Worm (Caenorhabditis elegans): ENCODE measurements around the gene vglu-2.

Gene vglu-2

DNA sequence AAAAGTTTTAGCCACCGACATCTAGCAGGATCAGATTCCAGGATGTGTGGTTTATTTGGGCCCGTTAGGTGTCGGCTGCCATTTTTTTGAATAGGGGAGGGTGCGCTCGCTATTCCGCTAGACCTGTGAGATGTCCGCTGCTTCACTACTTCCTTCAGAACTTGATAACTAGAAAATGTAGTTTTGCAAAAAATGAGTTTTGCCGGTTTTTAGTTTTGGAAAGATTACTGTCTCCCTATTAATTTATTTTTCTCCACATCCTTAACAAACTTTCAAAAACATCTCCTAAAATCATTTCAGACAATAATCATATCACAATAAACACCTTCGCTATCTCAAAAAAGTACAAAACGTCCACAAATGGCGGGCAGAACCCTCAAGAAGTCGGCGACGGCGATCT lies at the start of gene vglu-2:
Gene vglu-2, plus strand, starts transcription at position 301 of the 400 bp plus-strand sequence.
- TF ChIP-seq ztf-23 (GFP tag; IDR thresholded peaks at IDR 0.05), result no peak
- no peak for TF ChIP-seq klf-2 (GFP tag; conservative IDR thresholded peaks at IDR 0.05)
- TF ChIP-seq flt-1 (GFP tag; IDR thresholded peaks at IDR 0.05), result no peak

DNA sequence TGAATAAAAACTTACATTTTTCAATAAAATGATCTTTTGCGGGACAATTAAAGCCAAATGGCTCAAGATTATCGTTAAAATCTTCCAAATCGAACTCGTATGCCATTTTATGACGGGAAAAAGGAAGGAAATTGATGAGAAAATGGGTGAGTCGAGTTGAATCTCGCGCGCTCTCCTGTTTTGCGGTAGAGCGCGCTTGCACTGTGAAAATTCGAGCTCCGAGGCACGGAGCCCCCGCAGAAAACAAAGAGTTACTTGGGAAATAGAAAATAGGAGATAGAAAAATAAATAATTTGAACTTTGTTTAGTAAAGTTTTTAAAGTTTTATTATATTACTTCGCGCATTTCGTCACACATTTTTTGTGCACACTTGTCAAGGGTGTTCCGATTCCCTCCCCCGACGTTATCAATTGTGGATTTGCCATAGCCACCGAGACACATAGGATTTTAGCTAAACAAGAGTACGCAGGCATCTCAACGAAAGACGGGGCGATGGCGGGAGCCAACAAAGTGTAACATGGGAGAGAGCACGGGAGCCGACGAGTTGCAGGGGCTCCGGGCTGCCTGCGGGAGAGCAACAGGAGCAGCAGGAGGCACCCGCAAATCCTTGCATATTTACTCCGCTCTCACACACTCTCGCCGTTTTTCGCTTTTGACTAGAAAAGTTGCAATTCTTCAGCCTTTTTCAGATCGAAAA lies 46.3 kb upstream of the vglu-2 start, which contains the start of the genes div-1 and cor-1:
Gene div-1, minus strand, starts transcription at position 119 of the 697 bp plus-strand sequence.
Gene cor-1, plus strand, starts transcription at position 671 of the 697 bp plus-strand sequence.
- TF ChIP-seq ztf-29 (GFP tag; IDR thresholded peaks at IDR 0.05) (no peak), med-1 (GFP tag; optimal IDR thresholded peaks at IDR 0.05; ENCODE audit: insufficient read depth) (no peak), ref-1 (GFP tag; conservative IDR thresholded peaks at IDR 0.05) (0 out of 2 replicates have a peak, but pooled peaks have one; percentile 8), cog-1 (tag; optimal IDR thresholded peaks at IDR 0.05) (no peak)

DNA sequence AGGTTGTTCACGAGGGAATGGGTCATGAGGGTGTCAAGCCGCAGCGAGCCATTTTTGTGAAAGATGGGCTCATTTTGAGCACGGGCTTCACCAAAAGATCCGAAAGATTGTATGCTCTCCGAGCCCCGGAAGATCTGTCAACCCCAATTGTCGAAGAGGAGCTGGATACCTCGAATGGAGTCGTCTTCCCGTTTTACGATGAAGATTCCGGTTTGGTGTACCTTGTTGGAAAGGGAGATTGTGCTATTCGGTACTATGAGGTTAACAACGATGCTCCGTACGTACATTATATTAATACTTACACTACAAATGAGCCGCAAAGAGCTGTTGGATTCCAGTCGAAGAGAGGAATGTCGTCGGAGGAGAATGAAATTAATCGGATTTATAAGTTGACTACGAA lies 43.8 kb upstream of the vglu-2 start:
- TF ChIP-seq ztf-29 (GFP tag; IDR thresholded peaks at IDR 0.05) (no peak), klf-2 (GFP tag; conservative IDR thresholded peaks at IDR 0.05) (no peak), tab-1 (GFP tag; IDR thresholded peaks at IDR 0.05) (no peak), ztf-23 (GFP tag; IDR thresholded peaks at IDR 0.05) (no peak), T22C8.4 (GFP tag; IDR thresholded peaks at IDR 0.05) (no peak), flt-1 (GFP tag; IDR thresholded peaks at IDR 0.05) (no peak), ref-1 (GFP tag; conservative IDR thresholded peaks at IDR 0.05) (no peak), med-1 (GFP tag; optimal IDR thresholded peaks at IDR 0.05; ENCODE audit: insufficient read depth) (no peak), cog-1 (tag; optimal IDR thresholded peaks at IDR 0.05) (no peak)

DNA sequence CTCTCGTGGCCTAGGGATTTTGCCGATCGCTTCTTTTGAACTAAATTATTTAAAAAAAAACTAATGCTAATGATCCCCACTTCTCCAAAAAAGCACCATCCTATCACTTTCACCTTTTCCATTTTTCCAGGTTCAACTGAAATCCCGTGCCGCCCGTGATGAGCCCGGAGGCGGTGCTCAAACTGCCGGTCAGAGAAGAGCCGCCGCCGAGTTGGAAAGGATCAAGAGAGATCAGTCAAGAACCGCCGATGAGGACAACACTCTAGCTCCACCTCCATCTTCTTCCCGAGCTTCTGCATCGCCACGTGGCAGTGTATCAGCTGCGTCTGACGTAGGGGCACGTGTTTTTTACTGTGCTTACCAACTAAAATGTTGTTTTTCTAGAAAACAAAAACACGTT lies 41.6 kb upstream of the vglu-2 start:
- TF ChIP-seq T22C8.4 (GFP tag; IDR thresholded peaks at IDR 0.05) (no peak), tab-1 (GFP tag; IDR thresholded peaks at IDR 0.05) (no peak), cog-1 (tag; optimal IDR thresholded peaks at IDR 0.05) (no peak), flt-1 (GFP tag; IDR thresholded peaks at IDR 0.05) (no peak), ztf-23 (GFP tag; IDR thresholded peaks at IDR 0.05) (no peak), med-1 (GFP tag; optimal IDR thresholded peaks at IDR 0.05; ENCODE audit: insufficient read depth) (no peak), ztf-29 (GFP tag; IDR thresholded peaks at IDR 0.05) (no peak), ref-1 (GFP tag; conservative IDR thresholded peaks at IDR 0.05) (no peak), klf-2 (GFP tag; conservative IDR thresholded peaks at IDR 0.05) (no peak)

DNA sequence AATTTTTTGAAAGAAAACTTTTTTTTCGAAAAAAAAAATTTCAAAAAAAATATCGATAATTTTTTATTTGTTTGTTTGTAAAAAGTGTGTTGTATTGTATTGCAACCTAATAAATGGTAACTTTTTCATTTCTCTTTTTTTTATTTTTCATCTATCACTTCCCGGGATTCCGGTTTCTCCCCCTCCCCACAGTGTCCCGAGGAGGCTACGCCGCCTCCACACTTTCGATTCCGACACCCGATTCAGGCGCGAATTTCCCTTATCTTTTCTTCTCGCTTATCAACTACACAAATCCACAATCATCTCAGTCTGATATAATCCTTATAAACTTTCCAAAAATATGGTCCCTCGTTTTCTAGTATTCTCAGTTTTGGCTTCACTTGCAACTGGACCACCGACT lies 40.4 kb upstream of the vglu-2 start, which contains the start of gene R01H10.4:
Gene R01H10.4, plus strand, starts transcription at position 236 of the 400 bp plus-strand sequence.
- TF ChIP-seq ztf-29 (GFP tag; IDR thresholded peaks at IDR 0.05) (no peak), ref-1 (GFP tag; conservative IDR thresholded peaks at IDR 0.05) (no peak), cog-1 (tag; optimal IDR thresholded peaks at IDR 0.05) (no peak), T22C8.4 (GFP tag; IDR thresholded peaks at IDR 0.05) (no peak), klf-2 (GFP tag; conservative IDR thresholded peaks at IDR 0.05) (no peak), flt-1 (GFP tag; IDR thresholded peaks at IDR 0.05) (no peak), tab-1 (GFP tag; IDR thresholded peaks at IDR 0.05) (no peak), med-1 (GFP tag; optimal IDR thresholded peaks at IDR 0.05; ENCODE audit: insufficient read depth) (no peak), ztf-23 (GFP tag; IDR thresholded peaks at IDR 0.05) (no peak)

DNA sequence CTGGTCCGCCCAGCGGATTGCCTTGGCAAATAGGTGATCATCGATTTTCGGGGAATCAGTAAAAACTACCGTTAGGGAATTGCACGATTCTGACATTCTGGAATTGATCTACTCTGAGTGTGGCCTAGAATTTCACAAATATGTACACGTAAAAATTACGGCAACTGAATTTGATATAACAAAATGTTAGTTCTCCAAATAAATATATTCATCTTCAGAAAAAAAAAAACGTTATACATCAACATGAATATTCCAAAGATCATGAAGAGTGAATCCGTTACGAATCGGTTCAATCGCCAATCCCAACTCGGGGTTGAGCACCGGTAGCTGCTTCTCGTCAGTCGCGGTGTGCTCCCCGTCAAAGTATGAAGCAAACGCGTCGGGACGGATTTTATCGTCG lies 36.3 kb upstream of the vglu-2 start, which contains the start of gene rip-1:
Gene rip-1, minus strand, starts transcription at position 101 of the 400 bp plus-strand sequence.
- TF ChIP-seq ztf-29 (GFP tag; IDR thresholded peaks at IDR 0.05) (no peak), cog-1 (tag; optimal IDR thresholded peaks at IDR 0.05) (no peak), tab-1 (GFP tag; IDR thresholded peaks at IDR 0.05) (no peak), ref-1 (GFP tag; conservative IDR thresholded peaks at IDR 0.05) (no peak), klf-2 (GFP tag; conservative IDR thresholded peaks at IDR 0.05) (no peak), T22C8.4 (GFP tag; IDR thresholded peaks at IDR 0.05) (no peak), flt-1 (GFP tag; IDR thresholded peaks at IDR 0.05) (no peak), ztf-23 (GFP tag; IDR thresholded peaks at IDR 0.05) (no peak), med-1 (GFP tag; optimal IDR thresholded peaks at IDR 0.05; ENCODE audit: insufficient read depth) (no peak)

DNA sequence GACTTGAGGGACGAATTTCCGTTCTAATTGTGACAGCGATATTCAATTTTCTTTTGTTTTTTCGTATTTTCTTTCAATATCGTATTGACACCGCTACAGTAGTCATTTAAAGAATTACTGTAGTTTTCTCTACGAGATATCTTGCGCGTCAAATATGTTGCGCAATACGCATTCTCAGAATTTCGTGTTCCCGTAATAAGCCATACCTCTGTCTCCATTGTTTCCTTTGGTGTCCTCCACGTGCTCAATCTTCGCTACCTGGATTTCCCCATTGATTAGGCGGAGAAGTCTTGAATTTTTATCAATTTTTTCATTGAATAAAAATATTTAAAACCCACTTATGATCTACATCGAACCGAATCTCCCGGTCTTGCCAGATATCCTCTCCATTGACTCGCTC lies 33.7 kb upstream of the vglu-2 start:
- TF ChIP-seq T22C8.4 (GFP tag; IDR thresholded peaks at IDR 0.05) (no peak), klf-2 (GFP tag; conservative IDR thresholded peaks at IDR 0.05) (no peak), ztf-29 (GFP tag; IDR thresholded peaks at IDR 0.05) (no peak), tab-1 (GFP tag; IDR thresholded peaks at IDR 0.05) (no peak), med-1 (GFP tag; optimal IDR thresholded peaks at IDR 0.05; ENCODE audit: insufficient read depth) (no peak), flt-1 (GFP tag; IDR thresholded peaks at IDR 0.05) (no peak), ztf-23 (GFP tag; IDR thresholded peaks at IDR 0.05) (no peak), cog-1 (tag; optimal IDR thresholded peaks at IDR 0.05) (no peak)

DNA sequence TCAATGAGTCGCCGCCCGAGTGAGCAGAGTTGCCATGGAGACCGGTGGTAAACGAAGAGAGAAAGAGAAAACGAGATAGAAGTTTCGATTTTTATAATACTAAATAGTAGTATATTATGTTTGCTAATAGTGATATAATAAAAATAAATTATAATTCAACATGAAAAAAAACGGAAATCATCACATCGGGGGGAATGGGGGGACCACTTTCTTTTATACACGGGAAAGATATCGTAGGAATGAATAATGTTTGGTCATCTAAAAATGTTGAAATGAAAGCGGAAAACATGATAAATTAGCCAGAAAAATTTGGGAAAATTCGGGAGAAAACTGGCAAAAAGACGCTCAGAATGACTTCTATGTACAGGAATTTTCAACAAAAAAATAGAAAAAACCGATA lies 33.3 kb upstream of the vglu-2 start, which contains the start of gene bbs-5:
Gene bbs-5, minus strand, starts transcription at position 101 of the 400 bp plus-strand sequence.
- TF ChIP-seq cog-1 (tag; optimal IDR thresholded peaks at IDR 0.05) (no peak), flt-1 (GFP tag; IDR thresholded peaks at IDR 0.05) (no peak), T22C8.4 (GFP tag; IDR thresholded peaks at IDR 0.05) (no peak), klf-2 (GFP tag; conservative IDR thresholded peaks at IDR 0.05) (no peak), ztf-29 (GFP tag; IDR thresholded peaks at IDR 0.05) (no peak), med-1 (GFP tag; optimal IDR thresholded peaks at IDR 0.05; ENCODE audit: insufficient read depth) (no peak), ref-1 (GFP tag; conservative IDR thresholded peaks at IDR 0.05) (no peak), ztf-23 (GFP tag; IDR thresholded peaks at IDR 0.05) (no peak), tab-1 (GFP tag; IDR thresholded peaks at IDR 0.05) (no peak)

DNA sequence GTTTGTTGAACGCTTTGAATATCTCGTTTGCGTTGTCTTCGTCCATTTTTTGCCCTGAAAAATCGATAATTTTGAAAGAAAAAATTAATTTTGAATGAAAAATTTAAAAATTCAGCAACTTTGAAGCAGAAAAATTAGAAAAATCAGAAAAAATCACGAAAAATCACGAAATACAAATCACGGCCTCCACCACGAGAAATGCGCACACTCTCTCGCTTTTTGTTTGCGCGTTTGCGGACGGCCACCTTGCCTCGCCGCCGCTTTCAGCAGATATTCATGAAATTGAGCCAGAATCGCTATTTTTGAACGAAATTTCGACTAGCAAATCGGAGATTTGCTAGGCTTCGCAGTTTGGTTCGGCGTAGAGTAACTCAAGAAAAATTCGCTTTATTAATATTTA lies 28.1 kb upstream of the vglu-2 start, which contains the start of gene inpp-4B:
Gene inpp-4B, minus strand, starts transcription at position 54 of the 400 bp plus-strand sequence.
- TF ChIP-seq T22C8.4 (GFP tag; IDR thresholded peaks at IDR 0.05), result 0 out of 2 replicates have a peak, but pooled peaks have one; percentile 11

DNA sequence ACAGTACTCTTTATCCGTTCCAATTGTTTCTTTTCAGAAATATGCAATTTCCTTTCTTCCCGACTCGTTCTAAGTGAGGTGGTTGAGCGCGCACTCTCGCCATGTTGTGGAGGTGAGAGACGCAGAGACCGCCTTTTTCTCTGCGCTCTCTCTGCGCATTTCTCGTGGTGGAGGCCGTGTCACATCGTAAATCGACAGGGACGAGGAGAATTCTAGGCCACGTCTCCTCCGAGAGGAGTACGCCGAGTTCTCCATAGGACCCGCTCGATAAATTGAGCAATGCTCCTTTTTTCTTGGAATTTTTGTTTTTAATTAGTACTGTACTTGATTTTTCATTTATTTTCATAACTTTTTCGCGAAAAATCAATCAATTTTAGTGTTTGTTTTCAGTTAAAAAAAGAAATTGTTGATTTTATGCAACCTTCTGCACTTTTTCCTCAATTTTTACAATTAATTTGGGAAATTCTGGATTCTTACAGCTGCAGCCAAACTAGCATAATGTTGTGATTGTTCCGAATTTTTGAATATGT lies 24.1 kb upstream of the vglu-2 start, which contains the start of gene cnk-1:
Gene cnk-1, plus strand, starts transcription at position 480 of the 530 bp plus-strand sequence.
- TF ChIP-seq ref-1 (GFP tag; conservative IDR thresholded peaks at IDR 0.05) (peak; percentile 54; the same call in 1 of the 2 replicates), tab-1 (GFP tag; IDR thresholded peaks at IDR 0.05) (0 out of 2 replicates have a peak, but pooled peaks have one; percentile 19), klf-2 (GFP tag; conservative IDR thresholded peaks at IDR 0.05) (peak; percentile 86), ztf-29 (GFP tag; IDR thresholded peaks at IDR 0.05) (peak; percentile 15; the same call in 1 of the 2 replicates), ztf-23 (GFP tag; IDR thresholded peaks at IDR 0.05) (peak; percentile 91), flt-1 (GFP tag; IDR thresholded peaks at IDR 0.05) (peak; percentile 85), cog-1 (tag; optimal IDR thresholded peaks at IDR 0.05) (no peak), med-1 (GFP tag; optimal IDR thresholded peaks at IDR 0.05; ENCODE audit: insufficient read depth) (no peak), T22C8.4 (GFP tag; IDR thresholded peaks at IDR 0.05) (peak; percentile 21; the same call in 1 of the 2 replicates)

Data from whole organism, midembryonic.